Fruit fly (Drosophila melanogaster) whole organism, embryonic: Measurements from ENCODE around the gene CG10802.

ENCODE experiments used
- Abd-B ChIP-seq: fragments of 200-800 bp; sonication (Bioruptor generic); optimal IDR thresholded peaks from 2 replicates; lab custom pipeline; 2018; ENCODE audit warnings: missing biosample characterization, mild to moderate bottlenecking, missing genetic modification characterization, moderate library complexity
- Asciz ChIP-seq: fragments of 200-800 bp; sonication (Bioruptor generic); optimal IDR thresholded peaks from 2 replicates; lab custom pipeline; 2017; ENCODE audit warnings: missing biosample characterization, mild to moderate bottlenecking, missing genetic modification characterization, missing genetic modification reagents
- CG11723 ChIP-seq: fragments of 200-800 bp; sonication (Bioruptor generic); optimal IDR thresholded peaks from 2 replicates; lab custom pipeline; 2017; ENCODE audit warnings: missing biosample characterization, mild to moderate bottlenecking, missing genetic modification characterization
- CG13287 ChIP-seq: fragments of 200-800 bp; sonication (Bioruptor generic); IDR thresholded peaks from 2 replicates; pipeline ENCODE4 v1.3.6; 2022; ENCODE audit warnings: missing biosample characterization, missing genetic modification characterization; ENCODE audit not compliant: partially characterized antibody
- CG14860 ChIP-seq: fragments of 200-800 bp; sonication (Bioruptor generic); IDR thresholded peaks from 3 replicates; pipeline ENCODE4 v1.3.6; 2022; ENCODE audit warnings: missing biosample characterization, missing genetic modification characterization; ENCODE audit not compliant: partially characterized antibody
- CG14965 ChIP-seq: fragments of 200-800 bp; sonication (Bioruptor generic); optimal IDR thresholded peaks from 2 replicates; lab custom pipeline; 2016; ENCODE audit warnings: missing biosample characterization, missing genetic modification characterization, borderline replicate concordance
- CG1792 ChIP-seq: fragments of 200-800 bp; sonication (Bioruptor generic); optimal IDR thresholded peaks from 2 replicates; lab custom pipeline; 2016; ENCODE audit warnings: missing biosample characterization, missing genetic modification characterization
- CG2120 ChIP-seq: fragments of 200-800 bp; sonication (Bioruptor generic); optimal IDR thresholded peaks from 3 replicates; lab custom pipeline; 2016; ENCODE audit warnings: missing biosample characterization, missing genetic modification characterization
- CG2875 ChIP-seq: fragments of 200-800 bp; sonication (Bioruptor generic); optimal IDR thresholded peaks from 2 replicates; lab custom pipeline; 2017; ENCODE audit warnings: missing biosample characterization, mild to moderate bottlenecking, missing genetic modification characterization, missing genetic modification reagents
- CG32772 ChIP-seq: fragments of 200-800 bp; sonication (Bioruptor generic); IDR thresholded peaks from 2 replicates; pipeline ENCODE4 v1.3.6; 2022; ENCODE audit warnings: missing biosample characterization, missing genetic modification characterization
- CG6654 ChIP-seq: fragments of 200-800 bp; sonication (Bioruptor generic); optimal IDR thresholded peaks from 2 replicates; lab custom pipeline; 2017; ENCODE audit warnings: missing biosample characterization, mild to moderate bottlenecking, missing genetic modification characterization
- CG7987 ChIP-seq: fragments of 200-800 bp; sonication (Bioruptor generic); optimal IDR thresholded peaks from 2 replicates; lab custom pipeline; 2018; ENCODE audit warnings: missing biosample characterization, mild to moderate bottlenecking, missing genetic modification characterization, moderate library complexity
- Dip2 ChIP-seq: fragments of 200-800 bp; sonication (Bioruptor generic); IDR thresholded peaks from 2 replicates; pipeline ENCODE4 v1.3.6; 2022; ENCODE audit warnings: missing biosample characterization, missing genetic modification characterization
- Dll ChIP-seq: fragments of 200-800 bp; sonication (Bioruptor generic); IDR thresholded peaks from 4 replicates; pipeline ENCODE4 v1.3.6; 2022; ENCODE audit warnings: missing biosample characterization, missing genetic modification characterization; ENCODE audit not compliant: partially characterized antibody
- E2f1 ChIP-seq: fragments of 200-800 bp; sonication (Bioruptor generic); IDR thresholded peaks from 2 replicates; pipeline ENCODE4 v1.3.6; 2022; ENCODE audit warnings: missing biosample characterization, missing genetic modification characterization
- E2f2 ChIP-seq: fragments of 200-800 bp; sonication (Bioruptor generic); IDR thresholded peaks from 2 replicates; pipeline ENCODE4 v1.3.6; 2022; ENCODE audit warnings: missing biosample characterization, missing genetic modification characterization
- Fer1 ChIP-seq: fragments of 200-800 bp; sonication (Bioruptor generic); optimal IDR thresholded peaks from 2 replicates; lab custom pipeline; 2017; ENCODE audit warnings: missing biosample characterization, mild to moderate bottlenecking, missing genetic modification characterization
- GATAe ChIP-seq: fragments of 200-800 bp; sonication (Bioruptor generic); conservative IDR thresholded peaks from 2 replicates; pipeline ENCODE4 v1.3.6; 2022; ENCODE audit warnings: missing biosample characterization, missing genetic modification characterization
- Hr78 ChIP-seq, 2 experiments: fragments of 200-800 bp in 1 of 2; fragments of >200 bp in 1 of 2; sonication (Bioruptor generic) in 1 of 2; optimal IDR thresholded peaks; 2 replicates each; lab custom pipeline; 2017 to 2019; ENCODE audit warnings: missing biosample characterization in 2 of 2, missing genetic modification characterization in 2 of 2, mild to moderate bottlenecking in 1 of 2, moderate library complexity in 1 of 2
- Jarid2 ChIP-seq: fragments of 200-800 bp; sonication (Bioruptor generic); optimal IDR thresholded peaks from 3 replicates; lab custom pipeline; 2017; ENCODE audit warnings: mild to moderate bottlenecking, missing biosample characterization, missing genetic modification reagents, missing genetic modification characterization
- MESR4 ChIP-seq: fragments of 200-800 bp; sonication (Bioruptor generic); optimal IDR thresholded peaks from 2 replicates; lab custom pipeline; 2018; ENCODE audit warnings: missing biosample characterization, mild to moderate bottlenecking, missing genetic modification characterization, moderate library complexity
- Mad ChIP-seq: fragments of 200-800 bp; sonication (Bioruptor generic); optimal IDR thresholded peaks from 2 replicates; lab custom pipeline; 2016; ENCODE audit warnings: missing biosample characterization, missing genetic modification characterization
- Med ChIP-seq: fragments of 200-800 bp; sonication (Bioruptor generic); peaks from one replicate; lab custom pipeline; 2016; ENCODE audit warnings: missing biosample characterization, missing genetic modification characterization, mild to moderate bottlenecking, inconsistent platforms, moderate library complexity
- Optix ChIP-seq: fragments of 200-800 bp; sonication (Bioruptor generic); IDR thresholded peaks from 3 replicates; pipeline ENCODE4 v1.3.6; 2022; ENCODE audit warnings: missing biosample characterization, missing genetic modification characterization
- Ptx1 ChIP-seq: fragments of 200-800 bp; sonication (Bioruptor generic); IDR thresholded peaks from 2 replicates; pipeline ENCODE4 v1.3.6; 2022; ENCODE audit warnings: missing biosample characterization, missing genetic modification characterization
- Vsx1 ChIP-seq: fragments of 200-800 bp; sonication (Bioruptor generic); optimal IDR thresholded peaks from 2 replicates; lab custom pipeline; 2017; ENCODE audit warnings: missing biosample characterization, mild to moderate bottlenecking, missing genetic modification characterization, missing genetic modification reagents
- ab ChIP-seq: fragments of 200-800 bp; sonication (Bioruptor generic); optimal IDR thresholded peaks from 2 replicates; lab custom pipeline; 2016; ENCODE audit warnings: missing biosample characterization, missing genetic modification characterization
- ato ChIP-seq: fragments of 200-800 bp; sonication (Bioruptor generic); IDR thresholded peaks from 2 replicates; pipeline ENCODE4 v1.3.6; 2022; ENCODE audit warnings: missing biosample characterization, missing genetic modification characterization; ENCODE audit not compliant: partially characterized antibody
- bowl ChIP-seq: fragments of 200-800 bp; sonication (Bioruptor generic); IDR thresholded peaks from 2 replicates; pipeline ENCODE4 v1.3.6; 2022; ENCODE audit warnings: missing biosample characterization, missing genetic modification characterization
- cad ChIP-seq: fragments of >200 bp; optimal IDR thresholded peaks from 2 replicates; lab custom pipeline; 2017; ENCODE audit warnings: missing biosample characterization, missing genetic modification characterization
- cas ChIP-seq: fragments of 200-800 bp; sonication (Bioruptor generic); IDR thresholded peaks from 2 replicates; pipeline ENCODE4 v1.3.6; 2022; ENCODE audit warnings: missing biosample characterization, missing genetic modification characterization
- cato ChIP-seq: fragments of 200-800 bp; sonication (Bioruptor generic); optimal IDR thresholded peaks from 2 replicates; lab custom pipeline; 2016; ENCODE audit warnings: missing biosample characterization, missing genetic modification characterization, borderline replicate concordance
- chif ChIP-seq, 2 experiments: fragments of 200-800 bp; sonication (Bioruptor generic); optimal IDR thresholded peaks; 3 replicates each; lab custom pipeline; 2016; ENCODE audit warnings: missing biosample characterization in 2 of 2, missing genetic modification characterization in 2 of 2
- dysf ChIP-seq: fragments of 200-800 bp; sonication (Bioruptor generic); IDR thresholded peaks from 3 replicates; pipeline ENCODE4 v1.3.6; 2022; ENCODE audit warnings: missing biosample characterization, missing genetic modification characterization
- ems ChIP-seq: fragments of 200-800 bp; sonication (Bioruptor generic); optimal IDR thresholded peaks from 3 replicates; lab custom pipeline; 2016; ENCODE audit warnings: missing biosample characterization, missing genetic modification characterization
- eyg ChIP-seq: fragments of 200-800 bp; sonication (Bioruptor generic); optimal IDR thresholded peaks from 3 replicates; lab custom pipeline; 2016; ENCODE audit warnings: missing biosample characterization, missing genetic modification characterization
- hb ChIP-seq: fragments of 200-800 bp; sonication (Bioruptor generic); IDR thresholded peaks from 3 replicates; pipeline ENCODE4 v1.3.6; 2022; ENCODE audit warnings: missing biosample characterization, missing genetic modification characterization; ENCODE audit not compliant: partially characterized antibody
- kay ChIP-seq: fragments of 200-800 bp; sonication (Bioruptor generic); optimal IDR thresholded peaks from 2 replicates; lab custom pipeline; 2016; ENCODE audit warnings: missing biosample characterization, missing genetic modification characterization
- ken ChIP-seq: fragments of 200-800 bp; sonication (Bioruptor generic); IDR thresholded peaks from 3 replicates; pipeline ENCODE4 v1.3.6; 2022; ENCODE audit warnings: missing biosample characterization, missing genetic modification characterization
- kni ChIP-seq: fragments of 200-800 bp; sonication (Bioruptor generic); optimal IDR thresholded peaks from 3 replicates; lab custom pipeline; 2017; ENCODE audit warnings: mild to moderate bottlenecking, missing biosample characterization, missing genetic modification reagents, missing genetic modification characterization
- lbe ChIP-seq: fragments of 200-800 bp; sonication (Bioruptor generic); optimal IDR thresholded peaks from 2 replicates; lab custom pipeline; 2016; ENCODE audit warnings: missing biosample characterization, mild to moderate bottlenecking, missing genetic modification characterization
- lilli ChIP-seq: fragments of 200-800 bp; sonication (Bioruptor generic); optimal IDR thresholded peaks from 3 replicates; lab custom pipeline; 2016; ENCODE audit warnings: missing biosample characterization, missing genetic modification characterization
- nerfin-1 ChIP-seq: fragments of 200-800 bp; sonication (Bioruptor generic); optimal IDR thresholded peaks from 3 replicates; lab custom pipeline; 2019; ENCODE audit warnings: missing biosample characterization, mild to moderate bottlenecking, missing genetic modification characterization, moderate library complexity
- nmo ChIP-seq: fragments of 200-800 bp; sonication (Bioruptor generic); optimal IDR thresholded peaks from 2 replicates; lab custom pipeline; 2018; ENCODE audit warnings: missing biosample characterization, mild to moderate bottlenecking, missing genetic modification characterization, moderate library complexity
- oc ChIP-seq: fragments of 200-800 bp; sonication (Bioruptor generic); optimal IDR thresholded peaks from 2 replicates; lab custom pipeline; 2018; ENCODE audit warnings: missing biosample characterization, mild to moderate bottlenecking, missing genetic modification characterization, moderate library complexity
- phol ChIP-seq: fragments of 200-800 bp; sonication (Bioruptor generic); optimal IDR thresholded peaks from 3 replicates; lab custom pipeline; 2018; ENCODE audit warnings: missing biosample characterization, mild to moderate bottlenecking, missing genetic modification characterization, moderate library complexity
- pros ChIP-seq: fragments of 200-800 bp; sonication (Bioruptor generic); optimal IDR thresholded peaks from 3 replicates; lab custom pipeline; 2019; ENCODE audit warnings: missing biosample characterization, mild to moderate bottlenecking, missing genetic modification characterization, moderate library complexity
- sob ChIP-seq: fragments of 200-800 bp; sonication (Bioruptor generic); IDR thresholded peaks from 2 replicates; pipeline ENCODE4 v1.3.6; 2022; ENCODE audit warnings: missing biosample characterization, missing genetic modification characterization
- trh ChIP-seq: fragments of 200-800 bp; sonication (Bioruptor generic); optimal IDR thresholded peaks from 2 replicates; lab custom pipeline; 2016; ENCODE audit warnings: missing biosample characterization, missing genetic modification characterization
- twi ChIP-seq: fragments of 200-800 bp; optimal IDR thresholded peaks from 2 replicates; lab custom pipeline; 2019; ENCODE audit warnings: missing biosample characterization, mild to moderate bottlenecking, missing genetic modification characterization, moderate library complexity
- vnd ChIP-seq: fragments of 200-800 bp; sonication (Bioruptor generic); IDR thresholded peaks from 3 replicates; pipeline ENCODE4 v1.3.6; 2022; ENCODE audit warnings: missing biosample characterization, missing genetic modification characterization; ENCODE audit not compliant: partially characterized antibody

Gene CG10802

dm6 chrX:3433646-3434097 lies 49.1 kb upstream of the CG10802 start (continued):
- TF ChIP-seq Optix (GFP tag; lab: Robert Waterston, UW) (peak; percentile 28; the same call in 1 of the 3 replicates), GATAe (no peak), ems (GFP tag; lab: Kevin White, UChicago) (no peak), trh (GFP tag; lab: Kevin White, UChicago) (no peak), CG2875 (no peak), CG32772 (GFP tag; lab: Robert Waterston, UW) (no peak), Abd-B (GFP tag; lab: Kevin White, UChicago) (no peak), Asciz (GFP tag; lab: Kevin White, UChicago) (peak; percentile 23), eyg (GFP tag; lab: Kevin White, UChicago) (no peak), vnd (GFP tag; lab: Robert Waterston, UW) (no peak), bowl (GFP tag; lab: Robert Waterston, UW) (no peak), E2f1 (GFP tag; lab: Robert Waterston, UW) (no peak), cato (GFP tag; lab: Kevin White, UChicago) (no peak), dysf (GFP tag; lab: Robert Waterston, UW) (no peak), chif (GFP tag; optimal IDR thresholded peaks at IDR 0.05; lab: Kevin White, UChicago) (peak in 1 of 2 experiments; percentile 15), Ptx1 (GFP tag; lab: Robert Waterston, UW) (no peak), Fer1 (GFP tag; lab: Kevin White, UChicago) (no peak), CG11723 (GFP tag; lab: Kevin White, UChicago) (no peak), ab (GFP tag; lab: Kevin White, UChicago) (no peak), Hr78 (GFP tag; optimal IDR thresholded peaks at IDR 0.05; lab: Kevin White, UChicago) (no peak), Vsx1 (GFP tag; lab: Kevin White, UChicago) (no peak), Dll (no peak), CG1792 (GFP tag; lab: Kevin White, UChicago) (no peak), CG2120 (GFP tag; lab: Kevin White, UChicago) (no peak), CG14860 (no peak), CG6654 (GFP tag; lab: Kevin White, UChicago) (no peak), lilli (GFP tag; lab: Kevin White, UChicago) (no peak), twi (tag; lab: Kevin White, UChicago) (no peak), Jarid2 (GFP tag; lab: Kevin White, UChicago) (no peak), Med (peak; percentile 76), sob (GFP tag; lab: Robert Waterston, UW) (no peak), CG14965 (GFP tag; lab: Kevin White, UChicago) (no peak), Mad (no peak), ato (no peak), ken (GFP tag; lab: Robert Waterston, UW) (no peak), E2f2 (GFP tag; lab: Robert Waterston, UW) (no peak), MESR4 (GFP tag; lab: Kevin White, UChicago) (no peak), nmo (peak; percentile 39), pros (no peak), kni (no peak), CG13287 (GFP tag; lab: Robert Waterston, UW) (no peak), cas (GFP tag; lab: Robert Waterston, UW) (no peak), lbe (peak; percentile 84), phol (peak; percentile 40), CG7987 (GFP tag; lab: Kevin White, UChicago) (no peak), hb (GFP tag; lab: Robert Waterston, UW) (no peak), nerfin-1 (no peak), cad (GFP tag; lab: Kevin White, UChicago) (no peak), oc (tag; lab: Kevin White, UChicago) (no peak), Dip2 (no peak), kay (GFP tag; lab: Kevin White, UChicago) (no peak)
